Fruit fly (Drosophila melanogaster): ENCODE measurements around the gene chico.

Gene chico

dm6 chr2L:10259960-10260749 lies 13.3 kb upstream of the chico start:
- TF ChIP-seq D1 (tag; optimal IDR thresholded peaks at IDR 0.05) (no peak), gl (tag; optimal IDR thresholded peaks at IDR 0.05) (no peak), CG8159 (tag; optimal IDR thresholded peaks at IDR 0.05) (no peak), Ets98B (GFP tag; IDR thresholded peaks at IDR 0.05) (no peak), Pif1A (GFP tag; optimal IDR thresholded peaks at IDR 0.05) (no peak), CG12605 (GFP tag; IDR thresholded peaks at IDR 0.05) (no peak), CG4496 (GFP tag; IDR thresholded peaks at IDR 0.05) (no peak; the same call in 2 of the 3 replicates), Snoo (tag; optimal IDR thresholded peaks at IDR 0.05) (no peak), CG13204 (GFP tag; optimal IDR thresholded peaks at IDR 0.05) (no peak), rn (GFP tag; IDR thresholded peaks at IDR 0.05) (no peak), fd96Ca (GFP tag; IDR thresholded peaks at IDR 0.05) (no peak), CG17806 (tag; optimal IDR thresholded peaks at IDR 0.05) (no peak), CG32121 (GFP tag; IDR thresholded peaks at IDR 0.05) (no peak), EcR (GFP tag; optimal IDR thresholded peaks at IDR 0.05) (no peak), CG10348 (GFP tag; IDR thresholded peaks at IDR 0.05) (no peak), CG14655 (GFP tag; optimal IDR thresholded peaks at IDR 0.05) (no peak), CG9948 (tag; optimal IDR thresholded peaks at IDR 0.05) (no peak), Pif1B (GFP tag; optimal IDR thresholded peaks at IDR 0.05) (no peak), CG34367 (tag; optimal IDR thresholded peaks at IDR 0.05) (no peak), CG8301 (tag; optimal IDR thresholded peaks at IDR 0.05) (no peak)

- peak; percentile 67 for TF ChIP-seq D1 (tag; optimal IDR thresholded peaks at IDR 0.05)
- no peak for TF ChIP-seq CG12605 (GFP tag; IDR thresholded peaks at IDR 0.05)
Observed at dm6 chr2L:10255725-10256158, 8.9 kb upstream of the chico start, which contains the start of gene CG5676. CG5676 (minus strand) TSS chr2L:10255891.

- TF ChIP-seq EcR (GFP tag; optimal IDR thresholded peaks at IDR 0.05) (peak; percentile 69), fd96Ca (GFP tag; IDR thresholded peaks at IDR 0.05) (no peak)
Observed at dm6 chr2L:10251592-10251991, 4.7 kb upstream of the chico start, which contains the start of gene Ror. Ror (plus strand) TSS chr2L:10251843.

dm6 chr2L:10250441-10250847 lies 3.6 kb upstream of the chico start, which contains the start of the genes bsk and CG31717:
bsk (minus strand) TSS chr2L:10250501.
CG31717 (plus strand) TSS chr2L:10250737.
- TF ChIP-seq fd96Ca (GFP tag; IDR thresholded peaks at IDR 0.05): no peak
- TF ChIP-seq rn (GFP tag; IDR thresholded peaks at IDR 0.05): no peak
- no peak for TF ChIP-seq Pif1B (GFP tag; optimal IDR thresholded peaks at IDR 0.05)
- TF ChIP-seq EcR (GFP tag; optimal IDR thresholded peaks at IDR 0.05): peak; percentile 43
- no peak for TF ChIP-seq CG32121 (GFP tag; IDR thresholded peaks at IDR 0.05)
- no peak for TF ChIP-seq gl (tag; optimal IDR thresholded peaks at IDR 0.05)

- TF ChIP-seq CG12605 (GFP tag; IDR thresholded peaks at IDR 0.05) (no peak), CG9948 (tag; optimal IDR thresholded peaks at IDR 0.05) (no peak), CG17806 (tag; optimal IDR thresholded peaks at IDR 0.05) (no peak), Pif1A (GFP tag; optimal IDR thresholded peaks at IDR 0.05) (no peak), rn (GFP tag; IDR thresholded peaks at IDR 0.05) (no peak), fd96Ca (GFP tag; IDR thresholded peaks at IDR 0.05) (no peak), CG10348 (GFP tag; IDR thresholded peaks at IDR 0.05) (no peak), CG13204 (GFP tag; optimal IDR thresholded peaks at IDR 0.05) (no peak), CG4496 (GFP tag; IDR thresholded peaks at IDR 0.05) (no peak), D1 (tag; optimal IDR thresholded peaks at IDR 0.05) (no peak), Snoo (tag; optimal IDR thresholded peaks at IDR 0.05) (no peak), EcR (GFP tag; optimal IDR thresholded peaks at IDR 0.05) (no peak), Pif1B (GFP tag; optimal IDR thresholded peaks at IDR 0.05) (no peak)
Observed at dm6 chr2L:10249655-10250202, 2.9 kb upstream of the chico start.

- no peak for TF ChIP-seq CG4496 (GFP tag; IDR thresholded peaks at IDR 0.05)
- TF ChIP-seq CG9948 (tag; optimal IDR thresholded peaks at IDR 0.05): peak; percentile 16
Observed at dm6 chr2L:10238726-10239652, 7.9 kb downstream of the chico start, which contains the start of gene me31B. me31B (plus strand) TSS chr2L:10239341.

Measured in whole organism, pupa.